Fruit fly (Drosophila melanogaster) whole organism, embryonic: Measurements from ENCODE around the gene CG12075.

Experiments used
- Blimp-1 ChIP-seq: fragments of 200-800 bp; sonication (Bioruptor generic); optimal IDR thresholded peaks from 3 replicates; lab custom pipeline; 2018; ENCODE audit warnings: missing biosample characterization, missing genetic modification characterization, mild to moderate bottlenecking, moderate library complexity, missing genetic modification reagents
- CG10979 ChIP-seq: fragments of 200-800 bp; sonication (Bioruptor generic); optimal IDR thresholded peaks from 2 replicates; lab custom pipeline; 2018; ENCODE audit warnings: missing biosample characterization, mild to moderate bottlenecking, missing genetic modification characterization, moderate library complexity
- CG1603 ChIP-seq: fragments of 200-800 bp; sonication (Bioruptor generic); optimal IDR thresholded peaks from 2 replicates; lab custom pipeline; 2019; ENCODE audit warnings: missing biosample characterization, mild to moderate bottlenecking, missing genetic modification characterization, moderate library complexity
- CG16863 ChIP-seq: fragments of 200-800 bp; sonication (Bioruptor generic); optimal IDR thresholded peaks from 3 replicates; lab custom pipeline; 2016; ENCODE audit warnings: missing biosample characterization, missing genetic modification characterization
- CG18599 ChIP-seq: fragments of 200-800 bp; sonication (Bioruptor generic); optimal IDR thresholded peaks from 3 replicates; lab custom pipeline; 2017; ENCODE audit warnings: missing biosample characterization, missing genetic modification characterization, mild to moderate bottlenecking, moderate library complexity, missing genetic modification reagents
- CG2712 ChIP-seq: fragments of 200-800 bp; optimal IDR thresholded peaks from 3 replicates; lab custom pipeline; 2019; ENCODE audit warnings: missing biosample characterization, mild to moderate bottlenecking, missing genetic modification characterization, moderate library complexity
- CG32772 ChIP-seq: fragments of 200-800 bp; sonication (Bioruptor generic); IDR thresholded peaks from 2 replicates; pipeline ENCODE4 v1.3.6; 2022; ENCODE audit warnings: missing biosample characterization, missing genetic modification characterization
- CG6689 ChIP-seq: fragments of 200-800 bp; sonication (Bioruptor generic); IDR thresholded peaks from 2 replicates; pipeline ENCODE4 v1.3.6; 2022; ENCODE audit warnings: missing biosample characterization, missing genetic modification characterization
- CG7839 ChIP-seq: fragments of 200-800 bp; sonication (Bioruptor generic); optimal IDR thresholded peaks from 3 replicates; lab custom pipeline; 2018; ENCODE audit warnings: missing biosample characterization, mild to moderate bottlenecking, missing genetic modification characterization, moderate library complexity
- CG8388 ChIP-seq: fragments of 200-800 bp; sonication (Bioruptor generic); optimal IDR thresholded peaks from 2 replicates; lab custom pipeline; 2019; ENCODE audit warnings: missing biosample characterization, mild to moderate bottlenecking, missing genetic modification characterization, moderate library complexity
- CHES-1-like ChIP-seq: fragments of 200-800 bp; sonication (Bioruptor generic); optimal IDR thresholded peaks from 2 replicates; lab custom pipeline; 2016; ENCODE audit warnings: missing biosample characterization, missing genetic modification characterization
- Ets65A ChIP-seq: fragments of 200-800 bp; sonication (Bioruptor generic); peaks from one replicate; lab custom pipeline; 2016; ENCODE audit warnings: missing biosample characterization, missing genetic modification characterization
- Ets97D ChIP-seq: fragments of 200-800 bp; sonication (Bioruptor generic); optimal IDR thresholded peaks from 3 replicates; lab custom pipeline; 2016; ENCODE audit warnings: missing biosample characterization, missing genetic modification characterization
- HLH3B ChIP-seq: fragments of 200-800 bp; sonication (Bioruptor generic); IDR thresholded peaks from 2 replicates; pipeline ENCODE4 v1.3.6; 2022; ENCODE audit warnings: missing biosample characterization, missing genetic modification characterization
- HLHmδ ChIP-seq: fragments of 200-800 bp; sonication (Bioruptor generic); optimal IDR thresholded peaks from 2 replicates; lab custom pipeline; 2018; ENCODE audit warnings: missing biosample characterization, mild to moderate bottlenecking, missing genetic modification characterization, moderate library complexity
- Hey ChIP-seq: fragments of 200-800 bp; sonication (Bioruptor generic); optimal IDR thresholded peaks from 3 replicates; lab custom pipeline; 2018; ENCODE audit warnings: missing biosample characterization, mild to moderate bottlenecking, missing genetic modification characterization
- Hr78 ChIP-seq, 2 experiments: fragments of 200-800 bp in 1 of 2; fragments of >200 bp in 1 of 2; sonication (Bioruptor generic) in 1 of 2; optimal IDR thresholded peaks; 2 replicates each; lab custom pipeline; 2017 to 2019; ENCODE audit warnings: missing biosample characterization in 2 of 2, missing genetic modification characterization in 2 of 2, mild to moderate bottlenecking in 1 of 2, moderate library complexity in 1 of 2
- Lhr ChIP-seq: fragments of 200-800 bp; sonication (Bioruptor generic); optimal IDR thresholded peaks from 3 replicates; lab custom pipeline; 2017; ENCODE audit warnings: mild to moderate bottlenecking, missing biosample characterization, missing genetic modification reagents, missing genetic modification characterization
- Sox102F ChIP-seq: fragments of 200-800 bp; sonication (Bioruptor generic); optimal IDR thresholded peaks from 2 replicates; lab custom pipeline; 2018; ENCODE audit warnings: missing biosample characterization, mild to moderate bottlenecking, missing genetic modification characterization, moderate library complexity
- abd-A ChIP-seq: fragments of 200-800 bp; sonication (Bioruptor generic); optimal IDR thresholded peaks from 3 replicates; lab custom pipeline; 2019; ENCODE audit warnings: missing biosample characterization, mild to moderate bottlenecking, missing genetic modification characterization, moderate library complexity
- ara ChIP-seq: fragments of 200-800 bp; sonication (Bioruptor generic); IDR thresholded peaks from 2 replicates; pipeline ENCODE4 v1.3.6; 2022; ENCODE audit warnings: missing biosample characterization, missing genetic modification characterization
- bsh ChIP-seq, 2 experiments: fragments of 200-800 bp; sonication (Bioruptor generic); optimal IDR thresholded peaks; 2 replicates each; lab custom pipeline; 2017 to 2018; ENCODE audit warnings: mild to moderate bottlenecking in 2 of 2, missing biosample characterization in 2 of 2, missing genetic modification characterization in 2 of 2, moderate library complexity in 1 of 2
- ci ChIP-seq: fragments of 200-800 bp; sonication (Bioruptor generic); IDR thresholded peaks from 3 replicates; pipeline ENCODE4 v1.3.6; 2022; ENCODE audit warnings: missing biosample characterization, missing genetic modification characterization
- crc ChIP-seq: fragments of 200-800 bp; sonication (Bioruptor generic); optimal IDR thresholded peaks from 2 replicates; lab custom pipeline; 2016; ENCODE audit warnings: missing biosample characterization, missing genetic modification characterization
- crol ChIP-seq: fragments of 200-800 bp; sonication (Bioruptor generic); IDR thresholded peaks from 2 replicates; pipeline ENCODE4 v1.3.6; 2022; ENCODE audit warnings: missing biosample characterization, missing genetic modification characterization
- danr ChIP-seq: fragments of 200-800 bp; sonication (Bioruptor generic); IDR thresholded peaks from 2 replicates; pipeline ENCODE4 v1.3.6; 2022; ENCODE audit warnings: missing biosample characterization, missing genetic modification characterization
- dmrt11E ChIP-seq: fragments of 200-800 bp; sonication (Bioruptor generic); optimal IDR thresholded peaks from 3 replicates; lab custom pipeline; 2018; ENCODE audit warnings: missing biosample characterization, mild to moderate bottlenecking, missing genetic modification characterization, moderate library complexity
- fd102C ChIP-seq: fragments of 200-800 bp; sonication (Bioruptor generic); optimal IDR thresholded peaks from 2 replicates; lab custom pipeline; 2018; ENCODE audit warnings: missing biosample characterization, mild to moderate bottlenecking, missing genetic modification characterization, moderate library complexity
- gcm2 ChIP-seq: fragments of 200-800 bp; sonication (Bioruptor generic); optimal IDR thresholded peaks from 2 replicates; lab custom pipeline; 2016; ENCODE audit warnings: missing biosample characterization, missing genetic modification characterization
- gem ChIP-seq: fragments of 200-800 bp; sonication (Bioruptor generic); optimal IDR thresholded peaks from 2 replicates; lab custom pipeline; 2019; ENCODE audit warnings: missing biosample characterization, mild to moderate bottlenecking, missing genetic modification characterization, moderate library complexity
- grn ChIP-seq: fragments of 200-800 bp; sonication (Bioruptor generic); optimal IDR thresholded peaks from 3 replicates; lab custom pipeline; 2017; ENCODE audit warnings: missing biosample characterization, missing genetic modification characterization
- ham ChIP-seq: fragments of 200-800 bp; sonication (Bioruptor generic); IDR thresholded peaks from 2 replicates; pipeline ENCODE4 v1.3.6; 2022; ENCODE audit warnings: missing biosample characterization, missing genetic modification characterization
- hkb ChIP-seq, 2 experiments: fragments of 200-800 bp in 1 of 2; fragments of >200 bp in 1 of 2; sonication (Bioruptor generic) in 1 of 2; IDR thresholded peaks in 1 of 2; optimal IDR thresholded peaks in 1 of 2; 2 replicates each; pipeline versions ENCODE4 v1.3.6 to Lab custom; 2017 to 2022; ENCODE audit warnings: missing biosample characterization in 1 of 2, missing genetic modification characterization in 1 of 2
- lmd ChIP-seq: fragments of 200-800 bp; sonication (Bioruptor generic); IDR thresholded peaks from 2 replicates; pipeline ENCODE4 v1.3.6; 2022; ENCODE audit warnings: missing biosample characterization, missing genetic modification characterization
- luna ChIP-seq: fragments of 200-800 bp; sonication (Bioruptor generic); optimal IDR thresholded peaks from 2 replicates; lab custom pipeline; 2016; ENCODE audit warnings: missing biosample characterization, missing genetic modification characterization
- nom ChIP-seq: fragments of 200-800 bp; sonication (Bioruptor generic); optimal IDR thresholded peaks from 2 replicates; lab custom pipeline; 2017; ENCODE audit warnings: missing biosample characterization, missing genetic modification characterization, mild to moderate bottlenecking, moderate library complexity, missing genetic modification reagents
- onecut ChIP-seq: fragments of 200-800 bp; sonication (Bioruptor generic); IDR thresholded peaks from 2 replicates; pipeline ENCODE4 v1.3.6; 2022; ENCODE audit warnings: missing biosample characterization, missing genetic modification characterization
- pb ChIP-seq: fragments of 200-800 bp; sonication (Bioruptor generic); optimal IDR thresholded peaks from 3 replicates; lab custom pipeline; 2016; ENCODE audit warnings: missing biosample characterization, missing genetic modification characterization
- phol ChIP-seq: fragments of 200-800 bp; sonication (Bioruptor generic); optimal IDR thresholded peaks from 3 replicates; lab custom pipeline; 2018; ENCODE audit warnings: missing biosample characterization, mild to moderate bottlenecking, missing genetic modification characterization, moderate library complexity
- pum ChIP-seq: fragments of 200-800 bp; sonication (Bioruptor generic); optimal IDR thresholded peaks from 2 replicates; lab custom pipeline; 2016; ENCODE audit warnings: missing biosample characterization, missing genetic modification characterization
- row ChIP-seq: fragments of 200-800 bp; sonication (Bioruptor generic); IDR thresholded peaks from 3 replicates; pipeline ENCODE4 v1.3.6; 2022; ENCODE audit warnings: missing biosample characterization, missing genetic modification characterization
- shn ChIP-seq: fragments of 200-800 bp; sonication (Bioruptor generic); optimal IDR thresholded peaks from 3 replicates; lab custom pipeline; 2016; ENCODE audit warnings: missing biosample characterization, missing genetic modification characterization
- sisA ChIP-seq: fragments of 200-800 bp; sonication (Bioruptor generic); IDR thresholded peaks from 2 replicates; pipeline ENCODE4 v1.3.6; 2022; ENCODE audit warnings: missing biosample characterization, missing genetic modification characterization
- sob ChIP-seq: fragments of 200-800 bp; sonication (Bioruptor generic); IDR thresholded peaks from 2 replicates; pipeline ENCODE4 v1.3.6; 2022; ENCODE audit warnings: missing biosample characterization, missing genetic modification characterization
- tll ChIP-seq, 2 experiments: fragments of 200-800 bp in 1 of 2; fragments of >200 bp in 1 of 2; sonication (Bioruptor generic) in 1 of 2; optimal IDR thresholded peaks; 2 replicates each; lab custom pipeline; 2017 to 2019; ENCODE audit warnings: missing biosample characterization in 2 of 2, missing genetic modification characterization in 2 of 2, mild to moderate bottlenecking in 1 of 2, moderate library complexity in 1 of 2
- ttk ChIP-seq: fragments of 200-800 bp; sonication (Bioruptor generic); IDR thresholded peaks from 2 replicates; pipeline ENCODE4 v2.1.2; 2022; ENCODE audit warnings: missing biosample characterization, missing genetic modification characterization
- twi ChIP-seq: fragments of 200-800 bp; optimal IDR thresholded peaks from 2 replicates; lab custom pipeline; 2019; ENCODE audit warnings: missing biosample characterization, mild to moderate bottlenecking, missing genetic modification characterization, moderate library complexity
- yki ChIP-seq: fragments of >200 bp; optimal IDR thresholded peaks from 3 replicates; lab custom pipeline; 2018

Gene CG12075

DNA sequence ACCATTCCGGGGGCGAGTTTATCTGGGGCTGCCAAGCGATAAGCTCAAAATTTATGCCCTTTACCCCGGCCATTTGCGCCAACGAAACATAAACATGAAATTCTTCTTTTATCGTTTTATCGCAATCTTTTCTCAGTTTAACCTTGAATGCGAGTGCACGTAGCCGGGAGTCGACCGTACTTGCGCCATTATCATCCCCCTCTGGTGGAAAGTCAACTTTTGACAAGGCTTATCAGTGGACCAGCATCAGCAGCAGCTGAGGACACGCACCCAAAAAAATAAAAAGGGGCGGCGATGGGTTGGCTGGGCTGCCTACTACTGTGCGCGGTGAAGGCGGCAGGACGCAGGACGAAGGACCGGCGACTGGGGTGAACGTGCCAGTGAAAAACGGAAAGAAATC is 39.8 kb upstream of the CG12075 start:
- TF ChIP-seq grn (GFP tag; lab: Kevin White, UChicago) (peak; percentile 64), CG18599 (GFP tag; lab: Kevin White, UChicago) (no peak), abd-A (peak; percentile 46), Hey (peak; percentile 53), ham (GFP tag; lab: Robert Waterston, UW) (no peak), Lhr (GFP tag; lab: Kevin White, UChicago) (no peak), crol (GFP tag; lab: Robert Waterston, UW) (0 out of 2 replicates have a peak, but pooled peaks have one; percentile 16), sob (no peak)

DNA sequence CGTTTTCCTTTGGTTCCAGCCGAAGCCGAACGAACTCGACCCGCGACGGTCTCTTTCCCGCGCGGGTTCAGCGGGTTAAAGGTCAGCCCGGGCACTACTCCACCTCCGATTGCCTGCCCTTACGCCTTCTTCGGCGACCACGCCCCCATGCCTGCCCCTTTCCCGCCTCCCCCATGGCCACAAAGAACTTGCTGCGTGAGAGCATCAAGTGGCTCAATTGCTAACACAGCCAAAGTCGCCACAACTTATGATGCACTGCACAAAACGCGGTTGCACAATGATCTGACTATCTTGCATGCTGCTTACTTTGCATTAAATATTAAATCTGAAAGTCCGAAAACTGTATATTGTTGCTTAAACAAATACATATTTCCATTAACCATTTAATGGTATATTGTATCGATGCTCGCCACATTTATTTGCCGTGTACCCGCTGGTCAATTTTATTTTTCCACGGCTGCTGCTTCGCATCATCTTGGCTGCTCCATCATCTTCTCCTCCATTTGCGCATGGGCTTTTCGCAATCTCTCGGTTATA is 37.8 kb upstream of the CG12075 start:
- TF ChIP-seq ara (peak; percentile 44; the same call in 1 of the 2 replicates), sisA (0 out of 2 replicates have a peak, but pooled peaks have one; percentile 6), onecut (GFP tag; lab: Robert Waterston, UW) (no peak), dmrt11E (tag; lab: Kevin White, UChicago) (peak; percentile 34), phol (tag; lab: Kevin White, UChicago) (peak; percentile 37), CG7839 (tag; lab: Kevin White, UChicago) (peak; percentile 9), Ets97D (GFP tag; lab: Kevin White, UChicago) (no peak), CHES-1-like (GFP tag; lab: Kevin White, UChicago) (no peak), bsh (GFP tag; optimal IDR thresholded peaks at IDR 0.05; lab: Kevin White, UChicago) (peak in 1 of 2 experiments; percentile 18), HLH3B (GFP tag; lab: Robert Waterston, UW) (0 out of 2 replicates have a peak, but pooled peaks have one; percentile 15), hkb (optimal IDR thresholded peaks at IDR 0.05; lab: Kevin White, UChicago) (no peak), hkb (GFP tag; IDR thresholded peaks at IDR 0.05; lab: Robert Waterston, UW) (peak; percentile 50; the same call in 1 of the 2 replicates), pb (no peak), crc (GFP tag; lab: Kevin White, UChicago) (no peak), Blimp-1 (GFP tag; lab: Kevin White, UChicago) (peak; percentile 7), ttk (GFP tag; lab: Robert Waterston, UW) (no peak), ci (GFP tag; lab: Robert Waterston, UW) (peak; percentile 15; the same call in 1 of the 3 replicates), CG32772 (no peak), CG10979 (tag; lab: Kevin White, UChicago) (peak; percentile 29), fd102C (no peak), Hr78 (GFP tag; optimal IDR thresholded peaks at IDR 0.05; lab: Kevin White, UChicago) (peak in 1 of 2 experiments; percentile 60), CG8388 (GFP tag; lab: Kevin White, UChicago) (no peak), luna (no peak), gem (tag; lab: Kevin White, UChicago) (peak; percentile 44), CG1603 (peak; percentile 62), tll (GFP tag; optimal IDR thresholded peaks at IDR 0.05; lab: Kevin White, UChicago) (no peak), yki (lab: Kevin White, UChicago) (no peak), CG16863 (GFP tag; lab: Kevin White, UChicago) (no peak), twi (tag; lab: Kevin White, UChicago) (no peak), pum (GFP tag; lab: Kevin White, UChicago) (peak; percentile 7), Ets65A (GFP tag; lab: Kevin White, UChicago) (peak; percentile 90), CG2712 (tag; lab: Kevin White, UChicago) (peak; percentile 4), Sox102F (GFP tag; lab: Kevin White, UChicago) (peak; percentile 15), nom (GFP tag; lab: Kevin White, UChicago) (no peak), shn (no peak), gcm2 (GFP tag; lab: Kevin White, UChicago) (no peak), lmd (GFP tag; lab: Robert Waterston, UW) (0 out of 2 replicates have a peak, but pooled peaks have one; percentile 7), danr (GFP tag; lab: Robert Waterston, UW) (no peak), CG6689 (GFP tag; lab: Robert Waterston, UW) (peak; percentile 40; the same call in 1 of the 2 replicates), HLHmδ (GFP tag; lab: Kevin White, UChicago) (no peak), row (GFP tag; lab: Robert Waterston, UW) (0 out of 3 replicates have a peak, but pooled peaks have one; percentile 19)
